Fruit fly (Drosophila melanogaster): Measurements from ENCODE around the gene CG32536.
A peak's percentile ranks its signal among the peaks of the same experiment; 100 is the strongest.

- peak; percentile 28 for TF ChIP-seq CG9609 (GFP tag; optimal IDR thresholded peaks at IDR 0.05)
- TF ChIP-seq HmgD (GFP tag; optimal IDR thresholded peaks at IDR 0.05), result no peak
- TF ChIP-seq Dll (GFP tag; IDR thresholded peaks at IDR 0.05; ENCODE audit: partially characterized antibody), result peak; percentile 48; the same call in 1 of the 4 replicates
- TF ChIP-seq CG11723 (GFP tag; optimal IDR thresholded peaks at IDR 0.05), result no peak
- TF ChIP-seq Vsx1 (GFP tag; optimal IDR thresholded peaks at IDR 0.05), result no peak
- TF ChIP-seq PHDP (tag; optimal IDR thresholded peaks at IDR 0.05), result no peak
- TF ChIP-seq crp (GFP tag; optimal IDR thresholded peaks at IDR 0.05), result peak in 1 of 2 experiments; percentile 82
- TF ChIP-seq Fer1 (GFP tag; optimal IDR thresholded peaks at IDR 0.05), result peak; percentile 65
- TF ChIP-seq Aef1 (GFP tag; IDR thresholded peaks at IDR 0.05), result no peak
- no peak for TF ChIP-seq sc (optimal IDR thresholded peaks at IDR 0.05)
- TF ChIP-seq sc (GFP tag; optimal IDR thresholded peaks at IDR 0.05), result no peak
- TF ChIP-seq Oaz (GFP tag; IDR thresholded peaks at IDR 0.05), result no peak
- TF ChIP-seq zen2 (GFP tag; IDR thresholded peaks at IDR 0.05; ENCODE audit: partially characterized antibody), result no peak
- no peak for TF ChIP-seq toy (GFP tag; IDR thresholded peaks at IDR 0.05)
Measured at dm6 chrX:19268484-19269068, 8.1 kb downstream of the CG32536 start, which contains the start of gene CG8010.

Measured in whole organism, embryonic.